Worm (Caenorhabditis elegans) whole organism, L4 larva: Measurements from ENCODE around the gene emc-2.

Experiments
- D1046.2 ChIP-seq: fragments of 200-800 bp; sonication (Bioruptor generic); IDR thresholded peaks from 2 replicates; pipeline ENCODE4 v1.3.6; 2022; ENCODE audit warnings: missing genetic modification characterization, missing compliant biosample characterization
- F10B5.3 ChIP-seq: sonication (generic microtip); optimal IDR thresholded peaks from 2 replicates; lab custom pipeline; 2016; ENCODE audit warnings: mild to moderate bottlenecking, missing genetic modification characterization, missing compliant biosample characterization
- F37D6.2 ChIP-seq: sonication (generic microtip); optimal IDR thresholded peaks from 2 replicates; lab custom pipeline; 2016; ENCODE audit warnings: mild to moderate bottlenecking, missing genetic modification characterization, missing compliant biosample characterization
- R02D3.7 ChIP-seq: fragments of 150-350 bp; sonication (generic microtip); optimal IDR thresholded peaks from 3 replicates; lab custom pipeline; 2014; ENCODE audit warnings: missing biosample characterization, missing genetic modification characterization
- Y105C5A.15 ChIP-seq: fragments of 200-800 bp; sonication (Bioruptor generic); IDR thresholded peaks from 2 replicates; pipeline ENCODE4 v1.3.6; 2022; ENCODE audit warnings: missing genetic modification characterization, missing compliant biosample characterization
- Y5F2A.4 ChIP-seq: fragments of 200-800 bp; sonication (Bioruptor generic); optimal IDR thresholded peaks from 2 replicates; lab custom pipeline; 2018; ENCODE audit warnings: mild to moderate bottlenecking, missing genetic modification characterization, missing compliant biosample characterization
- ZK337.2 ChIP-seq: fragments of 200-800 bp; sonication (Bioruptor generic); IDR thresholded peaks from 2 replicates; pipeline ENCODE4 v1.3.6; 2022; ENCODE audit warnings: missing genetic modification reagents, missing genetic modification characterization, missing compliant biosample characterization
- ceh-32 ChIP-seq: sonication (generic microtip); optimal IDR thresholded peaks from 2 replicates; lab custom pipeline; 2016; ENCODE audit warnings: mild to moderate bottlenecking, missing genetic modification characterization, missing compliant biosample characterization; ENCODE audit not compliant: poor library complexity
- cey-2 ChIP-seq: sonication (generic microtip); optimal IDR thresholded peaks from 3 replicates; lab custom pipeline; 2017; ENCODE audit warnings: missing genetic modification characterization, mild to moderate bottlenecking, missing compliant biosample characterization, antibody characterized with exemption, borderline replicate concordance; ENCODE audit not compliant: insufficient read depth
- daf-16 ChIP-seq, 3 experiments: sonication (generic microtip); optimal IDR thresholded peaks; 2 replicates each; lab custom pipeline; 2016 to 2017; ENCODE audit warnings: missing genetic modification characterization in 3 of 3, missing genetic modification reagents in 3 of 3, mild to moderate bottlenecking in 2 of 3, missing compliant biosample characterization in 2 of 3, missing biosample characterization in 1 of 3, moderate library complexity in 1 of 3
- daf-19 ChIP-seq: fragments of 200-800 bp; sonication (Bioruptor generic); conservative IDR thresholded peaks from 2 replicates; pipeline ENCODE4 v1.3.6; 2022; ENCODE audit warnings: missing genetic modification characterization, missing compliant biosample characterization
- daf-8 ChIP-seq: fragments of 200-800 bp; sonication (Bioruptor generic); IDR thresholded peaks from 2 replicates; pipeline ENCODE4 v1.3.6; 2022; ENCODE audit warnings: missing genetic modification characterization, missing compliant biosample characterization
- dmd-6 ChIP-seq: fragments of 200-800 bp; sonication (Bioruptor generic); IDR thresholded peaks from 2 replicates; pipeline ENCODE4 v1.3.6; 2022; ENCODE audit warnings: missing genetic modification reagents, missing genetic modification characterization, missing compliant biosample characterization
- dmd-8 ChIP-seq: fragments of 200-800 bp; sonication (Bioruptor generic); IDR thresholded peaks from 2 replicates; pipeline ENCODE4 v1.3.6; 2022; ENCODE audit warnings: missing genetic modification characterization, missing compliant biosample characterization
- dpl-1 ChIP-seq: fragments of 150-350 bp; optimal IDR thresholded peaks from 2 replicates; lab custom pipeline; 2014; ENCODE audit warnings: missing biosample characterization, missing genetic modification reagents, missing genetic modification characterization
- egl-27 ChIP-seq: sonication (generic microtip); optimal IDR thresholded peaks from 3 replicates; lab custom pipeline; 2017; ENCODE audit warnings: missing biosample characterization, missing genetic modification reagents, missing genetic modification characterization
- egl-43 ChIP-seq: fragments of 200-800 bp; sonication (Bioruptor generic); IDR thresholded peaks from 2 replicates; pipeline ENCODE4 v1.3.6; 2022; ENCODE audit warnings: missing genetic modification reagents, missing genetic modification characterization, missing compliant biosample characterization
- hlh-11 ChIP-seq: fragments of 200-800 bp; sonication (Bioruptor generic); optimal IDR thresholded peaks from 2 replicates; lab custom pipeline; 2018; ENCODE audit warnings: mild to moderate bottlenecking, missing genetic modification characterization, missing compliant biosample characterization
- hlh-30 ChIP-seq: sonication (generic microtip); optimal IDR thresholded peaks from 2 replicates; lab custom pipeline; 2017; ENCODE audit warnings: antibody characterized with exemption, mild to moderate bottlenecking, missing genetic modification characterization, missing compliant biosample characterization; ENCODE audit not compliant: insufficient read depth
- jun-1 ChIP-seq: fragments of 150-350 bp; optimal IDR thresholded peaks from 2 replicates; lab custom pipeline; 2014; ENCODE audit warnings: missing biosample characterization, missing genetic modification reagents, missing genetic modification characterization
- lim-7 ChIP-seq: fragments of 200-800 bp; sonication (Bioruptor generic); IDR thresholded peaks from 2 replicates; pipeline ENCODE4 v1.3.6; 2022; ENCODE audit warnings: missing genetic modification characterization, missing compliant biosample characterization
- lin-1 ChIP-seq: fragments of 200-800 bp; sonication (Bioruptor generic); IDR thresholded peaks from 2 replicates; pipeline ENCODE4 v1.3.6; 2022; ENCODE audit warnings: missing genetic modification reagents, missing genetic modification characterization, missing compliant biosample characterization
- lin-13 ChIP-seq: fragments of 150-350 bp; optimal IDR thresholded peaks from 2 replicates; lab custom pipeline; 2014; ENCODE audit warnings: missing biosample characterization, missing genetic modification reagents, missing genetic modification characterization
- lin-38 ChIP-seq: fragments of 200-800 bp; sonication (Bioruptor generic); IDR thresholded peaks from 2 replicates; pipeline ENCODE4 v1.3.6; 2022; ENCODE audit warnings: missing genetic modification reagents, missing genetic modification characterization, missing compliant biosample characterization
- lin-39 ChIP-seq: fragments of 150-350 bp; optimal IDR thresholded peaks from 2 replicates; lab custom pipeline; 2014; ENCODE audit warnings: missing biosample characterization, missing genetic modification reagents, missing genetic modification characterization
- lsy-2 ChIP-seq, 2 experiments: fragments of 150-350 bp in 1 of 2; sonication (generic microtip) in 1 of 2; optimal IDR thresholded peaks; 2 replicates each; lab custom pipeline; 2014 to 2017; ENCODE audit warnings: missing biosample characterization in 2 of 2, missing genetic modification characterization in 2 of 2
- madf-5 ChIP-seq, 2 experiments: fragments of 200-800 bp; sonication (Bioruptor generic); IDR thresholded peaks; 2 replicates each; pipeline ENCODE4 v1.3.6; 2022; ENCODE audit warnings: missing compliant biosample characterization in 2 of 2, missing genetic modification characterization in 2 of 2
- mdl-1 ChIP-seq, 2 experiments: fragments of 150-350 bp in 1 of 2; sonication (generic microtip) in 1 of 2; optimal IDR thresholded peaks; 2 replicates each; lab custom pipeline; 2014 to 2017; ENCODE audit warnings: missing biosample characterization in 2 of 2, missing genetic modification characterization in 2 of 2
- mdt-29 ChIP-seq: fragments of 200-800 bp; sonication (Bioruptor generic); IDR thresholded peaks from 2 replicates; pipeline ENCODE4 v1.3.6; 2022; ENCODE audit warnings: missing genetic modification reagents, missing genetic modification characterization, missing compliant biosample characterization
- mep-1 ChIP-seq: fragments of 150-350 bp; sonication (generic microtip); optimal IDR thresholded peaks from 3 replicates; lab custom pipeline; 2014; ENCODE audit warnings: missing biosample characterization, missing genetic modification characterization
- mxl-3 ChIP-seq: fragments of 200-800 bp; sonication (Bioruptor generic); optimal IDR thresholded peaks from 2 replicates; lab custom pipeline; 2018; ENCODE audit warnings: mild to moderate bottlenecking, missing genetic modification characterization, missing compliant biosample characterization
- nhr-10 ChIP-seq: fragments of 150-350 bp; optimal IDR thresholded peaks from 2 replicates; lab custom pipeline; 2014; ENCODE audit warnings: missing biosample characterization, missing genetic modification characterization
- nhr-11 ChIP-seq: fragments of 150-350 bp; optimal IDR thresholded peaks from 2 replicates; lab custom pipeline; 2014; ENCODE audit warnings: missing biosample characterization, missing genetic modification characterization
- nhr-111 ChIP-seq: fragments of 200-800 bp; sonication (Bioruptor generic); optimal IDR thresholded peaks from 2 replicates; lab custom pipeline; 2018; ENCODE audit warnings: mild to moderate bottlenecking, missing genetic modification characterization, missing compliant biosample characterization
- nhr-237 ChIP-seq: sonication (generic microtip); optimal IDR thresholded peaks from 2 replicates; lab custom pipeline; 2017; ENCODE audit warnings: missing biosample characterization, missing genetic modification characterization
- nhr-28 ChIP-seq: fragments of 150-350 bp; optimal IDR thresholded peaks from 2 replicates; lab custom pipeline; 2014; ENCODE audit warnings: missing biosample characterization, missing genetic modification characterization
- nhr-48 ChIP-seq: sonication (generic microtip); optimal IDR thresholded peaks from 2 replicates; lab custom pipeline; 2016; ENCODE audit warnings: mild to moderate bottlenecking, missing genetic modification characterization, missing compliant biosample characterization
- nhr-77 ChIP-seq: fragments of 150-350 bp; optimal IDR thresholded peaks from 2 replicates; lab custom pipeline; 2014; ENCODE audit warnings: missing biosample characterization, missing genetic modification characterization
- pqm-1 ChIP-seq: sonication (generic microtip); optimal IDR thresholded peaks from 2 replicates; lab custom pipeline; 2017; ENCODE audit warnings: missing biosample characterization, missing genetic modification characterization
- snpc-4 ChIP-seq: fragments of 150-350 bp; optimal IDR thresholded peaks from 2 replicates; lab custom pipeline; 2014; ENCODE audit warnings: missing biosample characterization, missing genetic modification characterization
- spr-1 ChIP-seq: sonication (generic microtip); optimal IDR thresholded peaks from 2 replicates; lab custom pipeline; 2016; ENCODE audit warnings: mild to moderate bottlenecking, missing genetic modification characterization, missing compliant biosample characterization
- tra-1 ChIP-seq: fragments of 200-800 bp; sonication (Bioruptor generic); IDR thresholded peaks from 2 replicates; pipeline ENCODE4 v1.3.6; 2022; ENCODE audit warnings: missing genetic modification reagents, missing genetic modification characterization, missing compliant biosample characterization
- unc-130 ChIP-seq: sonication (generic microtip); optimal IDR thresholded peaks from 2 replicates; lab custom pipeline; 2016; ENCODE audit warnings: missing genetic modification reagents, missing genetic modification characterization, missing compliant biosample characterization
- unc-39 ChIP-seq: sonication (generic microtip); optimal IDR thresholded peaks from 2 replicates; lab custom pipeline; 2017; ENCODE audit warnings: missing biosample characterization, missing genetic modification characterization
- zag-1 ChIP-seq: fragments of 150-350 bp; optimal IDR thresholded peaks from 2 replicates; lab custom pipeline; 2014; ENCODE audit warnings: missing biosample characterization, missing genetic modification characterization
- zfp-2 ChIP-seq: sonication (generic microtip); optimal IDR thresholded peaks from 2 replicates; lab custom pipeline; 2016; ENCODE audit warnings: mild to moderate bottlenecking, missing genetic modification characterization, missing compliant biosample characterization

The emc-2 gene

DNA sequence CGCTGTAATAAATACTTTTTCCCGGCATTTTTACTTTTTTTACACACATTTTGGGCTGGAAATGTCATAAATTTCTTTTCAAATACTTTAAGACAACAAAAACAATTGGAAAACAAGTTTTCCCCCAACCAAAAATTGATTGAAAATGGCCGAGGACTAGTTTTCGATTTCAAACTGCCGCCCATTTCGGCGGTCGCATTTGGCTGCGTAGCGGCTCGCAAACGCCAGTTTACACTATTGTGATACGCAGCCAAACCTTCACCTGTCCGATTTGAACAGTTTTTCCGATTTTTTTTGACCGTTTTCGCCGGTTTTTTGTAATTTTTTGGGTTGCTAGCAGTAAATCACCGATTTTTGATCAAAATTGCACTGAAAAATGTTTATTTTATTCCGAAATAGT is 14.5 kb upstream of the emc-2 start (continued):
- TF ChIP-seq nhr-10 (tag; lab: Kevin White, UChicago) (peak; percentile 82), madf-5 (GFP tag; IDR thresholded peaks at IDR 0.05; lab: Robert Waterston, UW) (peak; percentile 66 to 92; a peak in 2 of 4 replicates), dmd-8 (GFP tag; lab: Robert Waterston, UW) (peak; percentile 50; the same call in 1 of the 2 replicates), ceh-32 (no peak)

DNA sequence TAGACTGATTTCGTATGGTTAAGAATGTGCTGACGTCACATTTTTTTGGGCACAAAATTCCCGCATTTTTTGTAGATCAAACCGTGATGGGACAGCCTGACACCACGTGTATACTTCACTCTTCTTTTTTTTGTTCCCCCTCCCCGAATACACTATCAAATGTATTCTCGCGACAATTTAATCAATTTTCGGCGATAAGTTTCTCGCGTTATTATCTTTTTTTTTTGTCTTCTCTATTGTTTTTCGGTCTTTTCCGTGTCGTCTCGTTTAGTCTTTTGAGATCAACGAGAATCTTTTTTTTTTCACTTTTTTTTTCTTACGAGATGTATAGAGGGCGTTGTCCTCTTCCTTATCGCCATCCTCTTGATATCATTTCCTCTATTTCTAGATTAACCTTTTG is 9.3 kb upstream of the emc-2 start:
- TF ChIP-seq egl-43 (no peak), lin-1 (0 out of 2 replicates have a peak, but pooled peaks have one; percentile 14), F37D6.2 (tag; lab: Kevin White, UChicago) (no peak), mxl-3 (GFP tag; lab: Kevin White, UChicago) (peak; percentile 87), zfp-2 (tag; lab: Kevin White, UChicago) (peak; percentile 49), mdl-1 (tag; optimal IDR thresholded peaks at IDR 0.05; lab: Kevin White, UChicago) (peak in 1 of 2 experiments; percentile 54), dmd-6 (GFP tag; lab: Robert Waterston, UW) (peak; percentile 77), mep-1 (tag; lab: Kevin White, UChicago) (no peak), nhr-237 (tag; lab: Kevin White, UChicago) (no peak), lim-7 (GFP tag; lab: Robert Waterston, UW) (no peak), nhr-28 (tag; lab: Kevin White, UChicago) (peak; percentile 84), hlh-11 (tag; lab: Kevin White, UChicago) (peak; percentile 61), daf-19 (GFP tag; lab: Robert Waterston, UW) (no peak), ZK337.2 (GFP tag; lab: Robert Waterston, UW) (no peak), tra-1 (GFP tag; lab: Robert Waterston, UW) (peak; percentile 58; the same call in 1 of the 2 replicates), pqm-1 (tag; lab: Kevin White, UChicago) (peak; percentile 23), daf-8 (GFP tag; lab: Robert Waterston, UW) (no peak), ceh-32 (no peak)

DNA sequence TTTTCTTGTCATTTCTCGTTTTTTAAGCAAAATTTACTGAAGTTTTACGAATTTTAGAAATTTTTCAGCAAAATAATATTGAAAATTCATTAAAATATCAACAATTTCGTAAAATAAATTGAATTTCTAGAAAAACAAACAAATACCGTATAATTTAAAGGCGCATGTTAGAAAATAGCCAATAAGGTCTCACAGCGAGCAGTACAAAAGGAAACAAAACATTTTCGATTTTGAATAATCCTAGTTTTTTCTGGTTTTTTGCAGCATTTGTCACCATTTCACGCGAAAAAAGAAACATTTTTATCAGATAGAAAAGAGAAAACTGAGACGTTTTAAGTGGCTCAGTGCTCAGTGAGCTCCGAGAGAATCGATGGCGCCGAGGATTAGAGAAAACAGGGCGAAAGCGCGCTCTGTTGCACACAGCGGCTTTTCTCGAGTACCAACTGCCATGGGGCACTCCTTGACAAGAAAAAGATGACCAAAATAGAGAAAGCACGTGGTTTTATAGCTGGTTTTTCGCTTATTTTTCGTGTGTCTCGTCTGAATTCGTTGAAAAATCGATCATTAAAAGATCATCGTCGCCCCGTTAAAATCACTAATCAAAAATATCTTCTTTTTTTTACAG is 4.1 kb upstream of the emc-2 start, which contains the start of the genes alh-6 and fcho-1:
Gene alh-6 (minus strand): TSS at position 242 of the 625 bp plus-strand sequence.
Gene fcho-1 (plus strand): TSS at position 624 of the 625 bp plus-strand sequence.
- TF ChIP-seq lin-13 (GFP tag; lab: Kevin White, UChicago), result no peak
- TF ChIP-seq F10B5.3 (tag; lab: Kevin White, UChicago), result no peak
- TF ChIP-seq cey-2 (tag; lab: Kevin White, UChicago), result no peak
- TF ChIP-seq unc-39 (tag; lab: Kevin White, UChicago), result no peak
- peak; percentile 31 for TF ChIP-seq lin-38 (GFP tag; lab: Robert Waterston, UW)
- no peak for TF ChIP-seq unc-130 (GFP tag; lab: Kevin White, UChicago)
- no peak for TF ChIP-seq ZK337.2 (GFP tag; lab: Robert Waterston, UW)
- no peak for TF ChIP-seq nhr-48 (tag; lab: Kevin White, UChicago)
- no peak for TF ChIP-seq daf-16 (GFP tag; optimal IDR thresholded peaks at IDR 0.05; lab: Kevin White, UChicago)
- no peak for TF ChIP-seq daf-16 (tag; optimal IDR thresholded peaks at IDR 0.05; lab: Kevin White, UChicago)
- no peak for TF ChIP-seq nhr-111 (GFP tag; lab: Kevin White, UChicago)
- TF ChIP-seq spr-1 (tag; lab: Kevin White, UChicago), result no peak
- TF ChIP-seq lsy-2 (tag; optimal IDR thresholded peaks at IDR 0.05; lab: Kevin White, UChicago), result peak in 1 of 2 experiments; percentile 29
- TF ChIP-seq dpl-1 (GFP tag; lab: Kevin White, UChicago), result no peak
- no peak for TF ChIP-seq nhr-28 (tag; lab: Kevin White, UChicago)
- no peak for TF ChIP-seq Y5F2A.4 (GFP tag; lab: Kevin White, UChicago)
- TF ChIP-seq egl-27 (tag; lab: Kevin White, UChicago), result no peak
- peak in 1 of 2 experiments; percentile 38 for TF ChIP-seq mdl-1 (tag; optimal IDR thresholded peaks at IDR 0.05; lab: Kevin White, UChicago)
- no peak for TF ChIP-seq snpc-4 (tag; lab: Kevin White, UChicago)
- TF ChIP-seq hlh-11 (tag; lab: Kevin White, UChicago), result peak; percentile 7
- TF ChIP-seq nhr-11, result no peak
- TF ChIP-seq dmd-8 (GFP tag; lab: Robert Waterston, UW), result no peak
- no peak for TF ChIP-seq nhr-77 (tag; lab: Kevin White, UChicago)
- no peak for TF ChIP-seq Y105C5A.15
- TF ChIP-seq mdt-29 (GFP tag; lab: Robert Waterston, UW), result no peak
- no peak for TF ChIP-seq lin-39
- TF ChIP-seq R02D3.7 (tag; lab: Kevin White, UChicago), result no peak
- TF ChIP-seq zag-1 (tag; lab: Kevin White, UChicago), result no peak
- TF ChIP-seq jun-1 (tag; lab: Kevin White, UChicago), result no peak
- peak; percentile 87 for TF ChIP-seq hlh-30
- TF ChIP-seq lin-1, result no peak
- no peak for TF ChIP-seq D1046.2 (GFP tag; lab: Robert Waterston, UW)
